Fruit fly (Drosophila melanogaster) whole organism, adult: ENCODE data around the gene Mi-2.

Source experiments
- CG11617 ChIP-seq: fragments of 200-800 bp; sonication (Bioruptor generic); optimal IDR thresholded peaks from 2 replicates; lab custom pipeline; 2017; ENCODE audit warnings: mild to moderate bottlenecking, missing biosample characterization, missing genetic modification reagents, missing genetic modification characterization
- CG12768 ChIP-seq: fragments of 200-800 bp; sonication (Bioruptor generic); optimal IDR thresholded peaks from 2 replicates; lab custom pipeline; 2017; ENCODE audit warnings: missing biosample characterization, missing genetic modification characterization, mild to moderate bottlenecking, moderate library complexity, missing genetic modification reagents
- CG14711 ChIP-seq: fragments of 200-800 bp; sonication (Bioruptor generic); optimal IDR thresholded peaks from 2 replicates; lab custom pipeline; 2018; ENCODE audit warnings: missing biosample characterization, mild to moderate bottlenecking, missing genetic modification characterization, moderate library complexity
- CG1620 ChIP-seq: fragments of 200-800 bp; sonication (Bioruptor generic); optimal IDR thresholded peaks from 2 replicates; lab custom pipeline; 2016; ENCODE audit warnings: missing biosample characterization, missing genetic modification characterization
- CG33017 ChIP-seq: fragments of 200-800 bp; sonication (Bioruptor generic); optimal IDR thresholded peaks from 2 replicates; lab custom pipeline; 2018; ENCODE audit warnings: missing biosample characterization, mild to moderate bottlenecking, missing genetic modification characterization, moderate library complexity
- CG5204 ChIP-seq: fragments of 200-800 bp; sonication (Bioruptor generic); optimal IDR thresholded peaks from 2 replicates; lab custom pipeline; 2016; ENCODE audit warnings: missing biosample characterization, missing genetic modification characterization
- CG7045 ChIP-seq: fragments of 200-800 bp; sonication (Bioruptor generic); optimal IDR thresholded peaks from 2 replicates; lab custom pipeline; 2017; ENCODE audit warnings: missing biosample characterization, mild to moderate bottlenecking, missing genetic modification characterization
- CG7101 ChIP-seq: fragments of 200-800 bp; sonication (Bioruptor generic); optimal IDR thresholded peaks from 2 replicates; lab custom pipeline; 2018; ENCODE audit warnings: missing biosample characterization, mild to moderate bottlenecking, missing genetic modification characterization, moderate library complexity
- Clk ChIP-seq: fragments of 200-800 bp; sonication (Bioruptor generic); optimal IDR thresholded peaks from 2 replicates; lab custom pipeline; 2017; ENCODE audit warnings: missing biosample characterization, missing genetic modification characterization
- Crg-1 ChIP-seq: fragments of 200-800 bp; sonication (Bioruptor generic); optimal IDR thresholded peaks from 2 replicates; lab custom pipeline; 2016; ENCODE audit warnings: missing biosample characterization, missing genetic modification characterization
- Hr96 ChIP-seq: fragments of 200-800 bp; sonication (Bioruptor generic); optimal IDR thresholded peaks from 2 replicates; lab custom pipeline; 2016; ENCODE audit warnings: missing biosample characterization, missing genetic modification characterization
- Mnt ChIP-seq: fragments of 200-800 bp; sonication (Bioruptor generic); optimal IDR thresholded peaks from 2 replicates; lab custom pipeline; 2016; ENCODE audit warnings: missing biosample characterization, mild to moderate bottlenecking, missing genetic modification characterization
- bab1 ChIP-seq: fragments of 200-800 bp; sonication (Bioruptor generic); optimal IDR thresholded peaks from 3 replicates; lab custom pipeline; 2019; ENCODE audit warnings: missing biosample characterization, mild to moderate bottlenecking, missing genetic modification characterization, moderate library complexity
- cic ChIP-seq: fragments of 200-800 bp; sonication (Bioruptor generic); optimal IDR thresholded peaks from 2 replicates; lab custom pipeline; 2017; ENCODE audit warnings: missing biosample characterization, mild to moderate bottlenecking, missing genetic modification characterization, moderate library complexity
- cnc ChIP-seq, 2 experiments: fragments of >200 bp; optimal IDR thresholded peaks; 2 replicates each; lab custom pipeline; 2017
- kay ChIP-seq: fragments of 200-800 bp; sonication (Bioruptor generic); peaks from one replicate; lab custom pipeline; 2016; ENCODE audit warnings: missing biosample characterization, missing genetic modification characterization, borderline replicate concordance
- ovo ChIP-seq: fragments of 200-800 bp; sonication (Bioruptor generic); optimal IDR thresholded peaks from 2 replicates; lab custom pipeline; 2016; ENCODE audit warnings: missing biosample characterization, missing genetic modification characterization
- pad ChIP-seq: fragments of 200-800 bp; sonication (Bioruptor generic); optimal IDR thresholded peaks from 3 replicates; lab custom pipeline; 2017; ENCODE audit warnings: missing biosample characterization, missing genetic modification characterization, mild to moderate bottlenecking, moderate library complexity, missing genetic modification reagents
- tj ChIP-seq: fragments of 200-800 bp; sonication (Bioruptor generic); optimal IDR thresholded peaks from 3 replicates; lab custom pipeline; 2017; ENCODE audit warnings: missing biosample characterization, mild to moderate bottlenecking, missing genetic modification characterization, moderate library complexity
- toe ChIP-seq: fragments of 200-800 bp; sonication (Bioruptor generic); optimal IDR thresholded peaks from 2 replicates; lab custom pipeline; 2016; ENCODE audit warnings: missing biosample characterization, missing genetic modification characterization

Mi-2 gene

dm6 chr3L:19845907-19846301, 64.1 kb downstream of the Mi-2 start:
- TF ChIP-seq CG11617 (GFP tag; lab: Kevin White, UChicago) (no peak), tj (GFP tag; lab: Kevin White, UChicago) (peak; percentile 94)

dm6 chr3L:19845047-19845906, 64.7 kb downstream of the Mi-2 start, which contains the start of gene Papss:
Gene Papss (plus strand): TSS chr3L:19845293.
- TF ChIP-seq Hr96 (GFP tag; lab: Kevin White, UChicago) (no peak), CG11617 (GFP tag; lab: Kevin White, UChicago) (peak; percentile 26), CG33017 (tag; lab: Kevin White, UChicago) (peak; percentile 19), CG1620 (no peak), Mnt (peak; percentile 53), bab1 (GFP tag; lab: Kevin White, UChicago) (peak; percentile 66), cnc (optimal IDR thresholded peaks at IDR 0.05; lab: Kevin White, UChicago) (no peak), CG12768 (GFP tag; lab: Kevin White, UChicago) (no peak), CG7101 (tag; lab: Kevin White, UChicago) (peak; percentile 32), Crg-1 (no peak), CG14711 (peak; percentile 37)

DNA sequence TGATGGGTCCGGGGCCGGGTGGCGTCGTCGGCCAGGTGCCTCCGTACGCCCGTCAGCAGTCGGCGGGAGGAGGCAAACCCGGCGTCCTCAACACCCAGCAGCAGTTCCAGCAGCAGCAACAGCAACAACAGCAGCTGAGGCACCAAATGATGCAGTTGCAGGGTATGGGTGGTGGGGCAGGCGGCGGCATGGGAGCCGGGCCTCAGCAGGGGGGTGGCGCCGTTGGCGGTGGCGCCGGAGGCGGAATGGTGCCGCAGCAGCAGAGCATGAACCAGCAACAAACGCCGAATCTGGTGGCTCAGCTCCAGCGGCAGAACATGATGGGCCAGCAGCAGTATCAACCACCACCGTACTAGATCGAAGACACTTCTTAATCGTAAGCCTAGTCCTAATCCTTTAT, 65.5 kb downstream of the Mi-2 start:
- TF ChIP-seq cic (GFP tag; lab: Kevin White, UChicago) (no peak), CG1620 (no peak), CG11617 (GFP tag; lab: Kevin White, UChicago) (no peak), CG7045 (GFP tag; lab: Kevin White, UChicago) (no peak), kay (GFP tag; lab: Kevin White, UChicago) (no peak), Clk (GFP tag; lab: Kevin White, UChicago) (no peak), toe (no peak), CG33017 (tag; lab: Kevin White, UChicago) (no peak), ovo (GFP tag; lab: Kevin White, UChicago) (no peak), tj (GFP tag; lab: Kevin White, UChicago) (no peak), CG7101 (tag; lab: Kevin White, UChicago) (no peak), bab1 (GFP tag; lab: Kevin White, UChicago) (no peak), Mnt (no peak), CG14711 (no peak), Crg-1 (no peak), CG5204 (no peak), Hr96 (GFP tag; lab: Kevin White, UChicago) (no peak), pad (GFP tag; lab: Kevin White, UChicago) (no peak), cnc (optimal IDR thresholded peaks at IDR 0.05; lab: Kevin White, UChicago) (no peak)

DNA sequence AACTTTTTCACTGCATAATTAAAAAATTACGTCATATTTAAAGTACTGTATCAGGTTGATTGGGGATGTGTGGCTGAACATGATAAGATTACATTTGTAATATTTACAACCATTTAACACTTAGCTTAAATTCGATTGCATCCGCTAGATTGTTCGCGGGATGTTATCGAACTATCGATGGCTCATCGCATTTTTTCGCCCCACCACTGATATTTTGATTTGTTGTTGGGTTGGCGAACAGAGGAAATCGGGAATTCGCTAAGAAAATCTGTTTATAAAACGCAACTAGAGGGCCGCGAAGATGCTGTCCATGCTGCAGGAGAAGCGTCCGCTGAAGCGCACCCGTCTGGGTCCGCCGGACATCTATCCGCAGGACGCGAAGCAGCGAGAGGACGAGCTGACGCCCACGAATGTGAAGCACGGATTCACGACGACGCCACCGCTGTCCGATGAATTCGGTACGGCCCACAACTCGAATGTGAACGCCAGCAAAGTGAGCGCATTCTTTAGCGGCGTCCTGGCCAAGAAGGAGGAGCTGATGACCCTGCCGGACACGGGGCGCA, 73.6 kb downstream of the Mi-2 start, which contains the start of gene kto:
Gene kto (plus strand): TSS at position 240 of the 563 bp plus-strand sequence.
- no peak for TF ChIP-seq toe
- TF ChIP-seq cic (GFP tag; lab: Kevin White, UChicago) = peak; percentile 3
- TF ChIP-seq bab1 (GFP tag; lab: Kevin White, UChicago) = peak; percentile 35

- TF ChIP-seq ovo (GFP tag; lab: Kevin White, UChicago) = peak; percentile 53
- peak; percentile 34 for TF ChIP-seq CG11617 (GFP tag; lab: Kevin White, UChicago)
- no peak for TF ChIP-seq Crg-1
- no peak for TF ChIP-seq Hr96 (GFP tag; lab: Kevin White, UChicago)
- TF ChIP-seq tj (GFP tag; lab: Kevin White, UChicago) = peak; percentile 21
- TF ChIP-seq cnc (optimal IDR thresholded peaks at IDR 0.05; lab: Kevin White, UChicago) = no peak
- TF ChIP-seq kay (GFP tag; lab: Kevin White, UChicago) = no peak
- TF ChIP-seq CG14711 = peak; percentile 41
- TF ChIP-seq CG12768 (GFP tag; lab: Kevin White, UChicago) = no peak
- peak; percentile 63 for TF ChIP-seq Mnt
- peak; percentile 75 for TF ChIP-seq CG7101 (tag; lab: Kevin White, UChicago)
- TF ChIP-seq pad (GFP tag; lab: Kevin White, UChicago) = peak; percentile 59
- TF ChIP-seq toe = no peak
- no peak for TF ChIP-seq Clk (GFP tag; lab: Kevin White, UChicago)
- no peak for TF ChIP-seq CG7045 (GFP tag; lab: Kevin White, UChicago)
- TF ChIP-seq bab1 (GFP tag; lab: Kevin White, UChicago) = peak; percentile 66
- TF ChIP-seq CG33017 (tag; lab: Kevin White, UChicago) = peak; percentile 38
- TF ChIP-seq CG5204 = no peak
- peak; percentile 61 for TF ChIP-seq CG1620
- no peak for TF ChIP-seq cic (GFP tag; lab: Kevin White, UChicago)
Observed at dm6 chr3L:19834143-19834794, 75.7 kb downstream of the Mi-2 start, which contains the start of the genes trc and CG32221. Gene trc (minus strand): TSS chr3L:19834304. Gene CG32221 (plus strand): TSS chr3L:19834670.

DNA sequence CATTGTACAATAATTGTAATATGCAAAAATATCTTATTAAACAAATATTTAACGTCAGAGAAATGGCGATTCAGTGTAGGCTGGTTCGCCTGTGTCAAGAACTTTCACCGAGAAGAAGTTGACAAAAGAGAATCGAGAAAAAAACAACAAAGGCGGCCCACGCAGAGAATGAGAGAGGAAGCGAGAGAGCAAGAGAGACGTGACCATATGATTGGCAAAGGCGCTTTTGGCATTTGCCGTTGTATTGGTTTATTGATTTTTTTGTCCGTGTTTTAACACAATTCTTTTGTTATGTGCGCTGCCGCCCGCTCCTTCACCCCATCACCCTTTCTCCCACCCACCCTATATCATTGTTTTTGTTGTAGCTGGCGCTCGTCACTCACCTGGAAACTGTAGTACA, 76.8 kb downstream of the Mi-2 start:
- TF ChIP-seq CG12768 (GFP tag; lab: Kevin White, UChicago) (peak; percentile 17), cic (GFP tag; lab: Kevin White, UChicago) (no peak), ovo (GFP tag; lab: Kevin White, UChicago) (no peak), bab1 (GFP tag; lab: Kevin White, UChicago) (peak; percentile 10), Crg-1 (no peak)
